Fruit fly (Drosophila melanogaster): ENCODE measurements around the gene CG7518.

dm6 chr3R:13056553-13056952, 58.7 kb downstream of the CG7518 start:
- TF ChIP-seq Dll (optimal IDR thresholded peaks at IDR 0.05) (no peak), psq (optimal IDR thresholded peaks at IDR 0.05) (no peak), EcR (GFP tag; optimal IDR thresholded peaks at IDR 0.05) (no peak), usp (GFP tag; optimal IDR thresholded peaks at IDR 0.05) (no peak)
